Fruit fly (Drosophila melanogaster) whole organism, embryonic: ENCODE measurements around the gene CG33643.

Experiments
- Aef1 ChIP-seq: fragments of 200-800 bp; sonication (Bioruptor generic); IDR thresholded peaks from 3 replicates; pipeline ENCODE4 v1.3.6; 2022; ENCODE audit warnings: missing biosample characterization, missing genetic modification characterization
- CG10979 ChIP-seq: fragments of 200-800 bp; sonication (Bioruptor generic); optimal IDR thresholded peaks from 2 replicates; lab custom pipeline; 2018; ENCODE audit warnings: missing biosample characterization, mild to moderate bottlenecking, missing genetic modification characterization, moderate library complexity
- CG11398 ChIP-seq: fragments of 200-800 bp; sonication (Bioruptor generic); optimal IDR thresholded peaks from 2 replicates; lab custom pipeline; 2016; ENCODE audit warnings: missing biosample characterization, missing genetic modification characterization
- CG1233 ChIP-seq: fragments of 200-800 bp; sonication (Bioruptor generic); optimal IDR thresholded peaks from 4 replicates; lab custom pipeline; 2018; ENCODE audit warnings: missing biosample characterization, mild to moderate bottlenecking, missing genetic modification characterization
- CG13424 ChIP-seq: fragments of 200-800 bp; sonication (Bioruptor generic); optimal IDR thresholded peaks from 2 replicates; lab custom pipeline; 2019; ENCODE audit warnings: missing biosample characterization, mild to moderate bottlenecking, missing genetic modification characterization, moderate library complexity
- CG14050 ChIP-seq: fragments of 200-800 bp; sonication (Bioruptor generic); IDR thresholded peaks from 3 replicates; pipeline ENCODE4 v1.3.6; 2022; ENCODE audit warnings: missing biosample characterization, missing genetic modification characterization
- CG14710 ChIP-seq: fragments of 200-800 bp; sonication (Bioruptor generic); optimal IDR thresholded peaks from 3 replicates; lab custom pipeline; 2019; ENCODE audit warnings: missing biosample characterization, mild to moderate bottlenecking, missing genetic modification characterization, moderate library complexity
- CG15696 ChIP-seq: fragments of 200-800 bp; sonication (Bioruptor generic); optimal IDR thresholded peaks from 2 replicates; lab custom pipeline; 2019; ENCODE audit warnings: missing biosample characterization, mild to moderate bottlenecking, missing genetic modification characterization, moderate library complexity
- CG18619 ChIP-seq: fragments of 200-800 bp; sonication (Bioruptor generic); optimal IDR thresholded peaks from 3 replicates; lab custom pipeline; 2017; ENCODE audit warnings: missing biosample characterization, mild to moderate bottlenecking, missing genetic modification characterization
- CG2120 ChIP-seq: fragments of 200-800 bp; sonication (Bioruptor generic); optimal IDR thresholded peaks from 3 replicates; lab custom pipeline; 2016; ENCODE audit warnings: missing biosample characterization, missing genetic modification characterization
- CG32767 ChIP-seq: fragments of 200-800 bp; sonication (Bioruptor generic); IDR thresholded peaks from 2 replicates; pipeline ENCODE4 v1.3.6; 2022; ENCODE audit warnings: missing biosample characterization, missing genetic modification characterization
- CG3847 ChIP-seq: fragments of 200-800 bp; sonication (Bioruptor generic); IDR thresholded peaks from 2 replicates; pipeline ENCODE4 v1.3.6; 2022; ENCODE audit warnings: missing biosample characterization, missing genetic modification characterization
- CG4707 ChIP-seq: fragments of 200-800 bp; sonication (Bioruptor generic); optimal IDR thresholded peaks from 2 replicates; lab custom pipeline; 2018; ENCODE audit warnings: missing biosample characterization, mild to moderate bottlenecking, missing genetic modification characterization, moderate library complexity
- CG6689 ChIP-seq: fragments of 200-800 bp; sonication (Bioruptor generic); IDR thresholded peaks from 2 replicates; pipeline ENCODE4 v1.3.6; 2022; ENCODE audit warnings: missing biosample characterization, missing genetic modification characterization
- CG7357 ChIP-seq: fragments of 200-800 bp; sonication (Bioruptor generic); IDR thresholded peaks from 3 replicates; pipeline ENCODE4 v1.3.6; 2022; ENCODE audit warnings: missing biosample characterization, missing genetic modification characterization
- CG7372 ChIP-seq: fragments of 200-800 bp; sonication (Bioruptor generic); IDR thresholded peaks from 2 replicates; pipeline ENCODE4 v1.3.6; 2022; ENCODE audit warnings: missing biosample characterization, missing genetic modification characterization
- CG7745 ChIP-seq: fragments of 200-800 bp; sonication (Bioruptor generic); optimal IDR thresholded peaks from 2 replicates; lab custom pipeline; 2018; ENCODE audit warnings: missing biosample characterization, mild to moderate bottlenecking, missing genetic modification characterization, moderate library complexity
- Dll ChIP-seq: fragments of 200-800 bp; sonication (Bioruptor generic); IDR thresholded peaks from 4 replicates; pipeline ENCODE4 v1.3.6; 2022; ENCODE audit warnings: missing biosample characterization, missing genetic modification characterization; ENCODE audit not compliant: partially characterized antibody
- Jarid2 ChIP-seq: fragments of 200-800 bp; sonication (Bioruptor generic); optimal IDR thresholded peaks from 3 replicates; lab custom pipeline; 2017; ENCODE audit warnings: mild to moderate bottlenecking, missing biosample characterization, missing genetic modification reagents, missing genetic modification characterization
- Oli ChIP-seq: fragments of 200-800 bp; sonication (Bioruptor generic); optimal IDR thresholded peaks from 2 replicates; lab custom pipeline; 2018; ENCODE audit warnings: missing biosample characterization, mild to moderate bottlenecking, missing genetic modification characterization, moderate library complexity
- Sox100B ChIP-seq: fragments of 200-800 bp; sonication (Bioruptor generic); optimal IDR thresholded peaks from 3 replicates; lab custom pipeline; 2018; ENCODE audit warnings: missing biosample characterization, mild to moderate bottlenecking, missing genetic modification characterization
- Sox102F ChIP-seq: fragments of 200-800 bp; sonication (Bioruptor generic); optimal IDR thresholded peaks from 2 replicates; lab custom pipeline; 2018; ENCODE audit warnings: missing biosample characterization, mild to moderate bottlenecking, missing genetic modification characterization, moderate library complexity
- bcd ChIP-seq: fragments of 200-800 bp; sonication (Bioruptor generic); optimal IDR thresholded peaks from 2 replicates; lab custom pipeline; 2017; ENCODE audit warnings: missing biosample characterization, mild to moderate bottlenecking, missing genetic modification characterization
- bsh ChIP-seq, 2 experiments: fragments of 200-800 bp; sonication (Bioruptor generic); optimal IDR thresholded peaks; 2 replicates each; lab custom pipeline; 2017 to 2018; ENCODE audit warnings: mild to moderate bottlenecking in 2 of 2, missing biosample characterization in 2 of 2, missing genetic modification characterization in 2 of 2, moderate library complexity in 1 of 2
- btn ChIP-seq: fragments of 200-800 bp; sonication (Bioruptor generic); optimal IDR thresholded peaks from 2 replicates; lab custom pipeline; 2016; ENCODE audit warnings: missing biosample characterization, missing genetic modification characterization
- esg ChIP-seq: fragments of 200-800 bp; sonication (Bioruptor generic); conservative IDR thresholded peaks from 2 replicates; pipeline ENCODE4 v1.3.6; 2022; ENCODE audit warnings: missing biosample characterization, missing genetic modification characterization
- ewg ChIP-seq: fragments of 200-800 bp; sonication (Bioruptor generic); optimal IDR thresholded peaks from 3 replicates; lab custom pipeline; 2017; ENCODE audit warnings: mild to moderate bottlenecking, missing biosample characterization, missing genetic modification reagents, missing genetic modification characterization
- fd102C ChIP-seq: fragments of 200-800 bp; sonication (Bioruptor generic); optimal IDR thresholded peaks from 2 replicates; lab custom pipeline; 2018; ENCODE audit warnings: missing biosample characterization, mild to moderate bottlenecking, missing genetic modification characterization, moderate library complexity
- gce ChIP-seq: fragments of 200-800 bp; sonication (Bioruptor generic); IDR thresholded peaks from 3 replicates; pipeline ENCODE4 v1.3.6; 2022; ENCODE audit warnings: missing biosample characterization, missing genetic modification characterization
- gcm ChIP-seq: fragments of 200-800 bp; sonication (Bioruptor generic); optimal IDR thresholded peaks from 2 replicates; lab custom pipeline; 2019; ENCODE audit warnings: missing biosample characterization, mild to moderate bottlenecking, missing genetic modification characterization, moderate library complexity
- grau ChIP-seq: fragments of 200-800 bp; optimal IDR thresholded peaks from 3 replicates; lab custom pipeline; 2019; ENCODE audit warnings: missing biosample characterization, mild to moderate bottlenecking, missing genetic modification characterization, moderate library complexity
- hth ChIP-seq: fragments of >200 bp; optimal IDR thresholded peaks from 2 replicates; lab custom pipeline; 2017; ENCODE audit warnings: inconsistent platforms
- jumu ChIP-seq: fragments of 200-800 bp; sonication (Bioruptor generic); optimal IDR thresholded peaks from 3 replicates; lab custom pipeline; 2016; ENCODE audit warnings: missing biosample characterization, missing genetic modification characterization
- lbe ChIP-seq: fragments of 200-800 bp; sonication (Bioruptor generic); optimal IDR thresholded peaks from 2 replicates; lab custom pipeline; 2016; ENCODE audit warnings: missing biosample characterization, mild to moderate bottlenecking, missing genetic modification characterization
- mld ChIP-seq: fragments of 200-800 bp; sonication (Bioruptor generic); IDR thresholded peaks from 3 replicates; pipeline ENCODE4 v1.3.6; 2022; ENCODE audit warnings: missing biosample characterization, missing genetic modification characterization; ENCODE audit not compliant: partially characterized antibody
- oc ChIP-seq: fragments of 200-800 bp; sonication (Bioruptor generic); optimal IDR thresholded peaks from 2 replicates; lab custom pipeline; 2018; ENCODE audit warnings: missing biosample characterization, mild to moderate bottlenecking, missing genetic modification characterization, moderate library complexity
- pan ChIP-seq, 4 experiments: fragments of >200 bp in 3 of 4; fragments of 200-800 bp in 1 of 4; sonication (Bioruptor generic) in 1 of 4; optimal IDR thresholded peaks in 3 of 4; IDR thresholded peaks in 1 of 4; 2 replicates each; pipeline versions ENCODE4 v1.3.6 to Lab custom; 2017 to 2022; ENCODE audit warnings: missing biosample characterization in 2 of 4, missing genetic modification characterization in 2 of 4, mixed read lengths in 1 of 4
- pita ChIP-seq: fragments of 200-800 bp; sonication (Bioruptor generic); optimal IDR thresholded peaks from 2 replicates; lab custom pipeline; 2017; ENCODE audit warnings: missing biosample characterization, mild to moderate bottlenecking, missing genetic modification characterization
- row ChIP-seq: fragments of 200-800 bp; sonication (Bioruptor generic); IDR thresholded peaks from 3 replicates; pipeline ENCODE4 v1.3.6; 2022; ENCODE audit warnings: missing biosample characterization, missing genetic modification characterization
- run ChIP-seq: fragments of 200-800 bp; sonication (Bioruptor generic); optimal IDR thresholded peaks from 3 replicates; lab custom pipeline; 2018; ENCODE audit warnings: missing biosample characterization, mild to moderate bottlenecking, missing genetic modification characterization
- schlank ChIP-seq: fragments of 200-800 bp; sonication (Bioruptor generic); optimal IDR thresholded peaks from 2 replicates; lab custom pipeline; 2018; ENCODE audit warnings: missing biosample characterization, mild to moderate bottlenecking, missing genetic modification characterization
- shn ChIP-seq: fragments of 200-800 bp; sonication (Bioruptor generic); optimal IDR thresholded peaks from 3 replicates; lab custom pipeline; 2016; ENCODE audit warnings: missing biosample characterization, missing genetic modification characterization
- stc ChIP-seq: fragments of 200-800 bp; sonication (Bioruptor generic); IDR thresholded peaks from 2 replicates; pipeline ENCODE4 v1.3.6; 2022; ENCODE audit warnings: missing biosample characterization, missing genetic modification characterization
- trh ChIP-seq: fragments of 200-800 bp; sonication (Bioruptor generic); optimal IDR thresholded peaks from 2 replicates; lab custom pipeline; 2016; ENCODE audit warnings: missing biosample characterization, missing genetic modification characterization
- unpg ChIP-seq: fragments of 200-800 bp; sonication (Bioruptor generic); optimal IDR thresholded peaks from 3 replicates; lab custom pipeline; 2018; ENCODE audit warnings: missing biosample characterization, mild to moderate bottlenecking, missing genetic modification characterization, moderate library complexity
- z ChIP-seq: fragments of 200-800 bp; sonication (Bioruptor generic); IDR thresholded peaks from 3 replicates; pipeline ENCODE4 v1.3.6; 2022; ENCODE audit warnings: missing biosample characterization, missing genetic modification characterization
- zf30C ChIP-seq: fragments of 200-800 bp; sonication (Bioruptor generic); optimal IDR thresholded peaks from 3 replicates; lab custom pipeline; 2018; ENCODE audit warnings: missing biosample characterization, mild to moderate bottlenecking, missing genetic modification characterization

The CG33643 gene

DNA sequence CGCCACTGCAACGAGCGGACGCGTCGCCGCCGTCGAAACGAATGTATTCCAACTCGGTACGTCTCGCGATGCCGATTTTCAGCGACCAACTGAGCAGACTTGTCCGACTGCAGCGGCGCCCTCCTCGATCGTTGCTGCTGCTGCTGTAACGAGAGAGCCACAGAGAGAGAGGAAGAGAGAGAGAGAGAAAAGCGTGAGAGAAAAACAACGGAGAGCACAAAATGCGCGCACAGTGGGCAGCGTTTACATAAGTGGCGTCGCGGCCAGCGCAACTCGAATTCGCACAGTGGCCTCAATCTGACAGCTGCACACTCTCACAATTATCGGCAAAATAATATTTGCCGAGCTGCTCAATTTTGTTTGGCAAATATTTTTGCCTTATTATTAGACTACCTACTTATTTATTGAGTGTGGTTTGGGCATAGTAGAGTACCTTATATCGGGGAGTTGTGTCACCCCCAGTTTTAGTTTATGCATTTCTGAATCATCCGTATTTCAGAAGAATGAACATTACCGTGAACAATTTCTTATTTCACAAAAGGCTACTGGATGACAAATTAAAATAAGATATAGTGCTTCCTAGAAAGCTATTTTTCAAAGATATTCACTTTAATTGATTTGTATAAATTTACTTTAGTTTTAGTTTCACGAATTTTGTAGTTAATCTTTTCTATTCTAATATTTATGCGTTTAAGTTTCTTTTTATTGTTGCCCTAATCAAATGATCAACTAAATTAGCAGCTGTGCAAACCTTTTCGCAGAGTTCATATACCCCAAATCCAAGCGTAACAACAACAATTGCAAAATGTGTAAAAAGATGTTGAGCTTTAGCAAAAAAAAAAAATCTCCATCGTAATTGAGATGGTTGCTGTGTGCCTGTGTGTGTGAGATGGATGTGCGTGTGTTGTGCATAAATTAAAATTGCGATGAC lies 17.3 kb upstream of the CG33643 start (continued):
- TF ChIP-seq Oli (tag; lab: Kevin White, UChicago) (peak; percentile 53), CG32767 (GFP tag; lab: Robert Waterston, UW) (no peak), fd102C (GFP tag; lab: Kevin White, UChicago) (peak; percentile 26), schlank (peak; percentile 3), esg (peak; percentile 35; the same call in 1 of the 2 replicates), ewg (GFP tag; lab: Kevin White, UChicago) (peak; percentile 43), bsh (GFP tag; optimal IDR thresholded peaks at IDR 0.05; lab: Kevin White, UChicago) (peak in 1 of 2 experiments; percentile 58), CG13424 (tag; lab: Kevin White, UChicago) (peak; percentile 49), CG18619 (GFP tag; lab: Kevin White, UChicago) (peak; percentile 70), CG14710 (tag; lab: Kevin White, UChicago) (peak; percentile 31), trh (GFP tag; lab: Kevin White, UChicago) (no peak), btn (GFP tag; lab: Kevin White, UChicago) (no peak), CG2120 (peak; percentile 78), CG6689 (peak; percentile 76), pita (no peak), hth (lab: Kevin White, UChicago) (no peak), CG3847 (GFP tag; lab: Robert Waterston, UW) (peak; percentile 74), Sox102F (peak; percentile 71), CG7745 (tag; lab: Kevin White, UChicago) (no peak), CG10979 (tag; lab: Kevin White, UChicago) (peak; percentile 44), grau (tag; lab: Kevin White, UChicago) (peak; percentile 62), z (GFP tag; lab: Robert Waterston, UW) (peak; percentile 18; the same call in 1 of the 3 replicates), stc (GFP tag; lab: Robert Waterston, UW) (peak; percentile 70), CG7372 (GFP tag; lab: Robert Waterston, UW) (peak; percentile 59), CG15696 (tag; lab: Kevin White, UChicago) (peak; percentile 15), jumu (peak; percentile 44), run (no peak), oc (no peak), Sox100B (GFP tag; lab: Kevin White, UChicago) (peak; percentile 60), zf30C (GFP tag; lab: Kevin White, UChicago) (no peak), shn (peak; percentile 70), row (GFP tag; lab: Robert Waterston, UW) (peak; percentile 91), CG11398 (GFP tag; lab: Kevin White, UChicago) (no peak), Dll (GFP tag; lab: Robert Waterston, UW) (peak; percentile 51; the same call in 1 of the 4 replicates), CG14050 (peak; percentile 58; the same call in 2 of the 3 replicates), gcm (GFP tag; lab: Kevin White, UChicago) (peak; percentile 2), CG7357 (GFP tag; lab: Robert Waterston, UW) (peak; percentile 8; the same call in 1 of the 3 replicates), Aef1 (GFP tag; lab: Robert Waterston, UW) (peak; percentile 64), gce (no peak; the same call in 2 of the 3 replicates), Jarid2 (peak; percentile 88), CG1233 (GFP tag; lab: Kevin White, UChicago) (peak; percentile 62), mld (no peak), pan (optimal IDR thresholded peaks at IDR 0.05; lab: Kevin White, UChicago) (no peak), pan (GFP tag; optimal IDR thresholded peaks at IDR 0.05 in 1 of 2, IDR thresholded peaks at IDR 0.05 in 1 of 2) (peak in 1 of 2 experiments; percentile 77), bcd (peak; percentile 74), unpg (GFP tag; lab: Kevin White, UChicago) (peak; percentile 59), lbe (GFP tag; lab: Kevin White, UChicago) (peak; percentile 69), CG4707 (peak; percentile 99)
